Fruit fly (Drosophila melanogaster): ENCODE data around the gene CG13731.

The CG13731 gene

dm6 chr3L:17430390-17430789, 41.6 kb upstream of the CG13731 start (continued):
- TF ChIP-seq MTF-1 (GFP tag; optimal IDR thresholded peaks at IDR 0.05; ENCODE audit: borderline replicate concordance) (no peak), CG8944 (GFP tag; optimal IDR thresholded peaks at IDR 0.05) (no peak), CG14050 (GFP tag; IDR thresholded peaks at IDR 0.05) (no peak), CG7963 (GFP tag; IDR thresholded peaks at IDR 0.05; ENCODE audit: partially characterized antibody) (no peak), CG13894 (tag; optimal IDR thresholded peaks at IDR 0.05) (peak; percentile 73), Pdp1 (GFP tag; optimal IDR thresholded peaks at IDR 0.05) (peak in 1 of 2 experiments; percentile 4), org-1 (GFP tag; optimal IDR thresholded peaks at IDR 0.05) (no peak), Blimp-1 (GFP tag; optimal IDR thresholded peaks at IDR 0.05) (peak; percentile 18), pzg (GFP tag; optimal IDR thresholded peaks at IDR 0.05) (no peak), Camta (GFP tag; optimal IDR thresholded peaks at IDR 0.05) (no peak), grn (GFP tag; optimal IDR thresholded peaks at IDR 0.05) (peak; percentile 67), sd (tag; optimal IDR thresholded peaks at IDR 0.05) (peak; percentile 61), CG3163 (GFP tag; optimal IDR thresholded peaks at IDR 0.05) (no peak), Hr78 (GFP tag; optimal IDR thresholded peaks at IDR 0.05) (peak in 1 of 2 experiments; percentile 75), HLH4C (GFP tag; IDR thresholded peaks at IDR 0.05; ENCODE audit: partially characterized antibody) (0 out of 3 replicates have a peak, but pooled peaks have one; percentile 29), CG8290 (GFP tag; optimal IDR thresholded peaks at IDR 0.05) (no peak), CG8290 (tag; optimal IDR thresholded peaks at IDR 0.05) (peak in 1 of 2 experiments; percentile 70), Med (GFP tag) (peak; percentile 48), chinmo (GFP tag; IDR thresholded peaks at IDR 0.05; ENCODE audit: partially characterized antibody) (peak; percentile 87; the same call in 3 of the 4 replicates), Six4 (GFP tag; optimal IDR thresholded peaks at IDR 0.05) (no peak), CG1832 (GFP tag; optimal IDR thresholded peaks at IDR 0.05) (no peak), mirr (GFP tag; optimal IDR thresholded peaks at IDR 0.05) (peak; percentile 67), CG10543 (GFP tag; optimal IDR thresholded peaks at IDR 0.05) (peak; percentile 81), CG32532 (GFP tag; IDR thresholded peaks at IDR 0.05) (0 out of 2 replicates have a peak, but pooled peaks have one; percentile 10), CG4730 (GFP tag; IDR thresholded peaks at IDR 0.05) (no peak), CG11398 (GFP tag; optimal IDR thresholded peaks at IDR 0.05) (no peak), CG8924 (tag; optimal IDR thresholded peaks at IDR 0.05) (no peak)

- TF ChIP-seq CG12299 (tag; optimal IDR thresholded peaks at IDR 0.05) (peak; percentile 26), jumu (GFP tag; optimal IDR thresholded peaks at IDR 0.05) (peak; percentile 35), Fer3 (tag; optimal IDR thresholded peaks at IDR 0.05) (peak; percentile 87), CG8924 (tag; optimal IDR thresholded peaks at IDR 0.05) (peak; percentile 85), MTF-1 (GFP tag; optimal IDR thresholded peaks at IDR 0.05; ENCODE audit: borderline replicate concordance) (peak; percentile 60), wor (GFP tag; IDR thresholded peaks at IDR 0.05) (peak; percentile 93), CG6175 (GFP tag; IDR thresholded peaks at IDR 0.05) (peak; percentile 85), NfI (GFP tag; optimal IDR thresholded peaks at IDR 0.05) (peak; percentile 88), CG17359 (tag; optimal IDR thresholded peaks at IDR 0.05) (peak; percentile 88), TFAM (GFP tag; optimal IDR thresholded peaks at IDR 0.05) (no peak), sens-2 (GFP tag; IDR thresholded peaks at IDR 0.05) (peak; percentile 76), Rx (GFP tag; IDR thresholded peaks at IDR 0.05) (peak; percentile 90), CG16815 (GFP tag; optimal IDR thresholded peaks at IDR 0.05) (peak; percentile 90), zen2 (GFP tag; IDR thresholded peaks at IDR 0.05; ENCODE audit: partially characterized antibody) (no peak), B-H2 (GFP tag; optimal IDR thresholded peaks at IDR 0.05) (peak; percentile 24), sisA (GFP tag; IDR thresholded peaks at IDR 0.05) (peak; percentile 94), vfl (GFP tag; optimal IDR thresholded peaks at IDR 0.05) (peak; percentile 25), CG7987 (GFP tag; optimal IDR thresholded peaks at IDR 0.05) (peak; percentile 49), pb (GFP tag; optimal IDR thresholded peaks at IDR 0.05) (no peak), nom (GFP tag; optimal IDR thresholded peaks at IDR 0.05) (no peak), MBD-R2 (GFP tag; IDR thresholded peaks at IDR 0.05) (peak; percentile 91), gfzf (GFP tag; optimal IDR thresholded peaks at IDR 0.05) (peak; percentile 20), ranshi (GFP tag; IDR thresholded peaks at IDR 0.05) (peak; percentile 92), CG17612 (GFP tag; IDR thresholded peaks at IDR 0.05) (peak; percentile 83), emc (GFP tag; optimal IDR thresholded peaks at IDR 0.05) (peak; percentile 38)
These were observed 40.0 kb upstream of the CG13731 start, which contains the start of gene Gorab for dm6 chr3L:17428779-17429178. Gene Gorab, minus strand, starts transcription at chr3L:17428836.
